Fruit fly (Drosophila melanogaster) Kc167 (cell line): ENCODE measurements around the gene CG4218.

ENCODE experiments used
- Myc ChIP-seq: fragments of >200 bp; optimal IDR thresholded peaks from 2 replicates; lab custom pipeline; 2017; ENCODE audit warnings: missing external identifiers
- Sin3A ChIP-seq: fragments of >200 bp; optimal IDR thresholded peaks from 2 replicates; lab custom pipeline; 2018; ENCODE audit warnings: missing external identifiers
- psq ChIP-seq: fragments of >200 bp; optimal IDR thresholded peaks from 2 replicates; lab custom pipeline; 2017; ENCODE audit warnings: missing external identifiers

DNA sequence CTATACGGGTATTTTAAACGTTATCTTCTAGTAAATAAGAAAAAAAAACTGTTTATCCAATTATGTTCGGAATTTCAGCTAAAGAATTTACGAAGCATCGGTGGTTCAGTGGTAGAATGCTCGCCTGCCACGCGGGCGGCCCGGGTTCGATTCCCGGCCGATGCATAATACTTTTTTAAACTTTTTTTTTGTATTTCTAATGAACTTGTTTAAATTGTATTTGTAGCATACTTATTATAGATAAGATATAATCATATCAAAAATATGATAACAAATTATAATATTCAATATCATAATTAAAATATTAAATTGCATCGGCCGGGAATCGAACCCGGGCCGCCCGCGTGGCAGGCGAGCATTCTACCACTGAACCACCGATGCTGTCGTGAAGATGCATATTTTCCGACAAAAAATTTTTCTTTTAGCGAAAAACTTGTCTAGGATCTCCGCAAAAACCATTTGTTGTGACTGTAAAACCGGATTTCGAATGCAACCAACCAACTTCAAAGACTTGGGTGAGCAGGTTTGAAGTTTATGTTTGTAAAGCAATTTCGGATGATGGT lies 30.8 kb downstream of the CG4218 start:
- TF ChIP-seq Myc (lab: Kevin White, UChicago), result no peak
- no peak for TF ChIP-seq Sin3A (lab: Kevin White, UChicago)
- no peak for TF ChIP-seq psq (lab: Kevin White, UChicago)
